Fruit fly (Drosophila melanogaster) whole organism, embryonic: Measurements from ENCODE around the gene Qsox2.

Experiments used
- Atf6 ChIP-seq: fragments of 200-800 bp; sonication (Bioruptor generic); IDR thresholded peaks from 2 replicates; pipeline ENCODE4 v1.3.6; 2022; ENCODE audit warnings: missing biosample characterization, missing genetic modification characterization
- Bdp1 ChIP-seq: fragments of 200-800 bp; sonication (Bioruptor generic); optimal IDR thresholded peaks from 3 replicates; lab custom pipeline; 2016; ENCODE audit warnings: missing biosample characterization, missing genetic modification characterization
- CG10267 ChIP-seq: fragments of 200-800 bp; sonication (Bioruptor generic); optimal IDR thresholded peaks from 2 replicates; lab custom pipeline; 2018; ENCODE audit warnings: missing biosample characterization, mild to moderate bottlenecking, missing genetic modification characterization, moderate library complexity
- CG10321 ChIP-seq: fragments of 200-800 bp; sonication (Bioruptor generic); IDR thresholded peaks from 2 replicates; pipeline ENCODE4 v1.3.6; 2022; ENCODE audit warnings: missing biosample characterization, missing genetic modification characterization
- CG10543 ChIP-seq: fragments of 200-800 bp; sonication (Bioruptor generic); optimal IDR thresholded peaks from 3 replicates; lab custom pipeline; 2017; ENCODE audit warnings: missing biosample characterization, mild to moderate bottlenecking, missing genetic modification characterization, moderate library complexity
- CG11247 ChIP-seq: fragments of 200-800 bp; sonication (Bioruptor generic); IDR thresholded peaks from 2 replicates; pipeline ENCODE4 v1.3.6; 2022; ENCODE audit warnings: missing biosample characterization, missing genetic modification characterization
- CG11456 ChIP-seq: fragments of 200-800 bp; sonication (Bioruptor generic); IDR thresholded peaks from 3 replicates; pipeline ENCODE4 v1.3.6; 2022; ENCODE audit warnings: missing biosample characterization, missing genetic modification characterization
- CG12299 ChIP-seq: fragments of 200-800 bp; sonication (Bioruptor generic); optimal IDR thresholded peaks from 2 replicates; lab custom pipeline; 2018; ENCODE audit warnings: missing biosample characterization, mild to moderate bottlenecking, missing genetic modification characterization
- CG13894 ChIP-seq: fragments of 200-800 bp; sonication (Bioruptor generic); optimal IDR thresholded peaks from 3 replicates; lab custom pipeline; 2018; ENCODE audit warnings: missing biosample characterization, mild to moderate bottlenecking, missing genetic modification characterization, moderate library complexity
- CG14050 ChIP-seq: fragments of 200-800 bp; sonication (Bioruptor generic); IDR thresholded peaks from 3 replicates; pipeline ENCODE4 v1.3.6; 2022; ENCODE audit warnings: missing biosample characterization, missing genetic modification characterization
- CG15601 ChIP-seq: fragments of 200-800 bp; sonication (Bioruptor generic); optimal IDR thresholded peaks from 3 replicates; lab custom pipeline; 2019; ENCODE audit warnings: missing biosample characterization, mild to moderate bottlenecking, missing genetic modification characterization, moderate library complexity
- CG17359 ChIP-seq: fragments of 200-800 bp; sonication (Bioruptor generic); optimal IDR thresholded peaks from 3 replicates; lab custom pipeline; 2018; ENCODE audit warnings: missing biosample characterization, mild to moderate bottlenecking, missing genetic modification characterization, moderate library complexity
- CG17612 ChIP-seq: fragments of 200-800 bp; sonication (Bioruptor generic); IDR thresholded peaks from 2 replicates; pipeline ENCODE4 v1.3.6; 2022; ENCODE audit warnings: missing biosample characterization, missing genetic modification characterization
- CG18599 ChIP-seq: fragments of 200-800 bp; sonication (Bioruptor generic); optimal IDR thresholded peaks from 3 replicates; lab custom pipeline; 2017; ENCODE audit warnings: missing biosample characterization, missing genetic modification characterization, mild to moderate bottlenecking, moderate library complexity, missing genetic modification reagents
- CG31224 ChIP-seq: fragments of 200-800 bp; sonication (Bioruptor generic); IDR thresholded peaks from 2 replicates; pipeline ENCODE4 v1.3.6; 2022; ENCODE audit warnings: missing biosample characterization, missing genetic modification characterization
- CG34376 ChIP-seq: fragments of 200-800 bp; sonication (Bioruptor generic); optimal IDR thresholded peaks from 2 replicates; lab custom pipeline; 2018; ENCODE audit warnings: missing biosample characterization, mild to moderate bottlenecking, missing genetic modification characterization
- CG42726 ChIP-seq: fragments of 200-800 bp; sonication (Bioruptor generic); IDR thresholded peaks from 2 replicates; pipeline ENCODE4 v1.3.6; 2022; ENCODE audit warnings: missing biosample characterization, missing genetic modification characterization; ENCODE audit not compliant: partially characterized antibody
- CG5180 ChIP-seq: fragments of 200-800 bp; sonication (Bioruptor generic); optimal IDR thresholded peaks from 3 replicates; lab custom pipeline; 2017; ENCODE audit warnings: missing biosample characterization, missing genetic modification characterization, mild to moderate bottlenecking, moderate library complexity, missing genetic modification reagents
- CG6854 ChIP-seq: fragments of 200-800 bp; sonication (Bioruptor generic); optimal IDR thresholded peaks from 3 replicates; lab custom pipeline; 2017; ENCODE audit warnings: missing biosample characterization, mild to moderate bottlenecking, missing genetic modification characterization
- CG7745 ChIP-seq: fragments of 200-800 bp; sonication (Bioruptor generic); optimal IDR thresholded peaks from 2 replicates; lab custom pipeline; 2018; ENCODE audit warnings: missing biosample characterization, mild to moderate bottlenecking, missing genetic modification characterization, moderate library complexity
- CG8290 ChIP-seq, 3 experiments: fragments of 200-800 bp; sonication (Bioruptor generic); optimal IDR thresholded peaks; 2 replicates each; lab custom pipeline; 2016 to 2019; ENCODE audit warnings: missing biosample characterization in 3 of 3, missing genetic modification characterization in 3 of 3, mild to moderate bottlenecking in 2 of 3, moderate library complexity in 1 of 3
- Doc3 ChIP-seq: fragments of 200-800 bp; sonication (Bioruptor generic); IDR thresholded peaks from 3 replicates; pipeline ENCODE4 v1.3.6; 2022; ENCODE audit warnings: missing biosample characterization, missing genetic modification characterization; ENCODE audit not compliant: partially characterized antibody
- Eip74EF ChIP-seq, 2 experiments: fragments of 200-800 bp in 1 of 2; fragments of >200 bp in 1 of 2; sonication (Bioruptor generic) in 1 of 2; optimal IDR thresholded peaks; 2 replicates each; lab custom pipeline; 2017 to 2019; ENCODE audit warnings: missing biosample characterization in 2 of 2, missing genetic modification characterization in 2 of 2, mild to moderate bottlenecking in 1 of 2, moderate library complexity in 1 of 2
- Ets97D ChIP-seq: fragments of 200-800 bp; sonication (Bioruptor generic); optimal IDR thresholded peaks from 3 replicates; lab custom pipeline; 2016; ENCODE audit warnings: missing biosample characterization, missing genetic modification characterization
- Gug ChIP-seq: fragments of 200-800 bp; sonication (Bioruptor generic); IDR thresholded peaks from 4 replicates; pipeline ENCODE4 v1.3.6; 2022; ENCODE audit warnings: missing biosample characterization, missing genetic modification characterization
- Hmr ChIP-seq: fragments of 200-800 bp; sonication (Bioruptor generic); optimal IDR thresholded peaks from 3 replicates; lab custom pipeline; 2017; ENCODE audit warnings: mild to moderate bottlenecking, missing biosample characterization, missing genetic modification reagents, missing genetic modification characterization
- Hsf ChIP-seq: fragments of 200-800 bp; sonication (Bioruptor generic); optimal IDR thresholded peaks from 3 replicates; lab custom pipeline; 2016; ENCODE audit warnings: missing biosample characterization, missing genetic modification characterization
- Lhr ChIP-seq: fragments of 200-800 bp; sonication (Bioruptor generic); optimal IDR thresholded peaks from 3 replicates; lab custom pipeline; 2017; ENCODE audit warnings: mild to moderate bottlenecking, missing biosample characterization, missing genetic modification reagents, missing genetic modification characterization
- Lim3 ChIP-seq: fragments of 200-800 bp; sonication (Bioruptor generic); IDR thresholded peaks from 2 replicates; pipeline ENCODE4 v1.3.6; 2022; ENCODE audit warnings: missing biosample characterization, missing genetic modification characterization
- MTF-1 ChIP-seq: fragments of 200-800 bp; sonication (Bioruptor generic); optimal IDR thresholded peaks from 2 replicates; lab custom pipeline; 2018; ENCODE audit warnings: missing biosample characterization, mild to moderate bottlenecking, missing genetic modification characterization, borderline replicate concordance
- Meics ChIP-seq: fragments of 200-800 bp; sonication (Bioruptor generic); optimal IDR thresholded peaks from 2 replicates; lab custom pipeline; 2017; ENCODE audit warnings: missing biosample characterization, mild to moderate bottlenecking, missing genetic modification characterization
- Sry-δ ChIP-seq: fragments of 200-800 bp; sonication (Bioruptor generic); optimal IDR thresholded peaks from 2 replicates; lab custom pipeline; 2016; ENCODE audit warnings: missing biosample characterization, missing genetic modification characterization
- Stat92E ChIP-seq, 3 experiments: fragments of >200 bp in 2 of 3; fragments of 200-800 bp in 1 of 3; sonication (Bioruptor generic) in 1 of 3; optimal IDR thresholded peaks; 2 replicates each; lab custom pipeline; 2017 to 2019; ENCODE audit warnings: missing biosample characterization in 3 of 3, missing genetic modification characterization in 3 of 3, mild to moderate bottlenecking in 1 of 3, moderate library complexity in 1 of 3
- amos ChIP-seq: fragments of 200-800 bp; sonication (Bioruptor generic); IDR thresholded peaks from 2 replicates; pipeline ENCODE4 v1.3.6; 2022; ENCODE audit warnings: missing biosample characterization, missing genetic modification characterization; ENCODE audit not compliant: partially characterized antibody
- bab2 ChIP-seq: fragments of 200-800 bp; sonication (Bioruptor generic); optimal IDR thresholded peaks from 2 replicates; lab custom pipeline; 2016; ENCODE audit warnings: missing biosample characterization, missing genetic modification characterization
- bowl ChIP-seq: fragments of 200-800 bp; sonication (Bioruptor generic); IDR thresholded peaks from 2 replicates; pipeline ENCODE4 v1.3.6; 2022; ENCODE audit warnings: missing biosample characterization, missing genetic modification characterization
- ci ChIP-seq: fragments of 200-800 bp; sonication (Bioruptor generic); IDR thresholded peaks from 3 replicates; pipeline ENCODE4 v1.3.6; 2022; ENCODE audit warnings: missing biosample characterization, missing genetic modification characterization
- dan ChIP-seq: fragments of 200-800 bp; sonication (Bioruptor generic); IDR thresholded peaks from 2 replicates; pipeline ENCODE4 v1.3.6; 2022; ENCODE audit warnings: missing biosample characterization, missing genetic modification characterization
- emc ChIP-seq: fragments of 200-800 bp; sonication (Bioruptor generic); optimal IDR thresholded peaks from 2 replicates; lab custom pipeline; 2016; ENCODE audit warnings: missing biosample characterization, missing genetic modification characterization
- fd102C ChIP-seq: fragments of 200-800 bp; sonication (Bioruptor generic); optimal IDR thresholded peaks from 2 replicates; lab custom pipeline; 2018; ENCODE audit warnings: missing biosample characterization, mild to moderate bottlenecking, missing genetic modification characterization, moderate library complexity
- fd64A ChIP-seq: fragments of 200-800 bp; sonication (Bioruptor generic); optimal IDR thresholded peaks from 3 replicates; lab custom pipeline; 2018; ENCODE audit warnings: missing biosample characterization, mild to moderate bottlenecking, missing genetic modification characterization
- ken ChIP-seq: fragments of 200-800 bp; sonication (Bioruptor generic); IDR thresholded peaks from 3 replicates; pipeline ENCODE4 v1.3.6; 2022; ENCODE audit warnings: missing biosample characterization, missing genetic modification characterization
- klu ChIP-seq: fragments of 200-800 bp; sonication (Bioruptor generic); IDR thresholded peaks from 2 replicates; pipeline ENCODE4 v1.3.6; 2022; ENCODE audit warnings: missing biosample characterization, missing genetic modification characterization
- pros ChIP-seq: fragments of 200-800 bp; sonication (Bioruptor generic); optimal IDR thresholded peaks from 3 replicates; lab custom pipeline; 2019; ENCODE audit warnings: missing biosample characterization, mild to moderate bottlenecking, missing genetic modification characterization, moderate library complexity
- sug ChIP-seq: fragments of 200-800 bp; optimal IDR thresholded peaks from 2 replicates; lab custom pipeline; 2019; ENCODE audit warnings: missing biosample characterization, mild to moderate bottlenecking, missing genetic modification characterization, moderate library complexity
- vnd ChIP-seq: fragments of 200-800 bp; sonication (Bioruptor generic); IDR thresholded peaks from 3 replicates; pipeline ENCODE4 v1.3.6; 2022; ENCODE audit warnings: missing biosample characterization, missing genetic modification characterization; ENCODE audit not compliant: partially characterized antibody
- wor ChIP-seq: fragments of 200-800 bp; sonication (Bioruptor generic); IDR thresholded peaks from 2 replicates; pipeline ENCODE4 v1.3.6; 2022; ENCODE audit warnings: missing biosample characterization, missing genetic modification characterization
- zen2 ChIP-seq: fragments of 200-800 bp; sonication (Bioruptor generic); IDR thresholded peaks from 3 replicates; pipeline ENCODE4 v1.3.6; 2022; ENCODE audit warnings: missing biosample characterization, missing genetic modification characterization; ENCODE audit not compliant: partially characterized antibody
- zfh1 ChIP-seq: fragments of 200-800 bp; sonication (Bioruptor generic); IDR thresholded peaks from 3 replicates; pipeline ENCODE4 v1.3.6; 2022; ENCODE audit warnings: missing biosample characterization, missing genetic modification characterization

Qsox2 gene

dm6 chr3R:21887588-21888007 lies 25.9 kb upstream of the Qsox2 start (continued):
- no peak for TF ChIP-seq ci
- TF ChIP-seq Lhr (GFP tag; lab: Kevin White, UChicago) = no peak
- TF ChIP-seq CG8290 (GFP tag; optimal IDR thresholded peaks at IDR 0.05; lab: Kevin White, UChicago) = no peak
- no peak for TF ChIP-seq CG8290 (tag; optimal IDR thresholded peaks at IDR 0.05; lab: Kevin White, UChicago)
- no peak for TF ChIP-seq MTF-1 (GFP tag; lab: Kevin White, UChicago)
- TF ChIP-seq Stat92E (GFP tag; optimal IDR thresholded peaks at IDR 0.05; lab: Kevin White, UChicago) = no peak
- TF ChIP-seq CG10543 (GFP tag; lab: Kevin White, UChicago) = no peak
- TF ChIP-seq CG17359 = peak; percentile 45
- no peak for TF ChIP-seq zen2 (GFP tag; lab: Robert Waterston, UW)
- no peak for TF ChIP-seq CG11247 (GFP tag; lab: Robert Waterston, UW)
- peak; percentile 71 for TF ChIP-seq Gug (GFP tag; lab: Robert Waterston, UW)
- TF ChIP-seq Lim3 (GFP tag; lab: Robert Waterston, UW) = no peak
- no peak for TF ChIP-seq klu
- TF ChIP-seq vnd (GFP tag; lab: Robert Waterston, UW) = no peak
- TF ChIP-seq fd102C (GFP tag; lab: Kevin White, UChicago) = no peak
- TF ChIP-seq sug = no peak
- TF ChIP-seq CG18599 (GFP tag; lab: Kevin White, UChicago) = no peak
- no peak for TF ChIP-seq Sry-δ
- no peak for TF ChIP-seq CG13894 (tag; lab: Kevin White, UChicago)
- no peak for TF ChIP-seq CG14050 (GFP tag; lab: Robert Waterston, UW)
- no peak for TF ChIP-seq CG17612 (GFP tag; lab: Robert Waterston, UW)
- TF ChIP-seq pros (GFP tag; lab: Kevin White, UChicago) = no peak
- TF ChIP-seq CG31224 = peak; percentile 32
- TF ChIP-seq Meics (GFP tag; lab: Kevin White, UChicago) = peak; percentile 0
- no peak for TF ChIP-seq Ets97D (GFP tag; lab: Kevin White, UChicago)
- 0 out of 3 replicates have a peak, but pooled peaks have one; percentile 53 for TF ChIP-seq ken (GFP tag; lab: Robert Waterston, UW)
- peak; percentile 31; the same call in 1 of the 2 replicates for TF ChIP-seq Atf6 (GFP tag; lab: Robert Waterston, UW)
- no peak for TF ChIP-seq CG12299
- TF ChIP-seq wor (GFP tag; lab: Robert Waterston, UW) = no peak
- no peak for TF ChIP-seq Eip74EF (GFP tag; optimal IDR thresholded peaks at IDR 0.05; lab: Kevin White, UChicago)
- no peak for TF ChIP-seq CG42726 (GFP tag; lab: Robert Waterston, UW)
- no peak for TF ChIP-seq Bdp1 (GFP tag; lab: Kevin White, UChicago)
- TF ChIP-seq fd64A (GFP tag; lab: Kevin White, UChicago) = no peak
- no peak for TF ChIP-seq CG6854
- TF ChIP-seq CG7745 (tag; lab: Kevin White, UChicago) = no peak
- peak; percentile 1 for TF ChIP-seq CG15601 (tag; lab: Kevin White, UChicago)
- TF ChIP-seq Hmr (GFP tag; lab: Kevin White, UChicago) = no peak
- TF ChIP-seq Hsf (GFP tag; lab: Kevin White, UChicago) = no peak
- no peak for TF ChIP-seq dan (GFP tag; lab: Robert Waterston, UW)
- no peak for TF ChIP-seq CG10321
- TF ChIP-seq CG34376 (GFP tag; lab: Kevin White, UChicago) = no peak
- TF ChIP-seq CG11456 = peak; percentile 57; the same call in 1 of the 3 replicates
- no peak for TF ChIP-seq CG5180 (GFP tag; lab: Kevin White, UChicago)
- TF ChIP-seq amos (GFP tag; lab: Robert Waterston, UW) = no peak
- no peak for TF ChIP-seq CG10267 (tag; lab: Kevin White, UChicago)
- no peak for TF ChIP-seq bab2 (GFP tag; lab: Kevin White, UChicago)
- no peak for TF ChIP-seq Doc3
- peak; percentile 58; the same call in 1 of the 3 replicates for TF ChIP-seq zfh1 (GFP tag; lab: Robert Waterston, UW)
- no peak for TF ChIP-seq emc (GFP tag; lab: Kevin White, UChicago)
- no peak for TF ChIP-seq bowl (GFP tag; lab: Robert Waterston, UW)
